Worm (Caenorhabditis elegans): Measurements from ENCODE around the gene ttc-39B.

- TF ChIP-seq flt-1 (GFP tag; IDR thresholded peaks at IDR 0.05) (no peak), klf-2 (GFP tag; conservative IDR thresholded peaks at IDR 0.05) (no peak), cog-1 (tag; optimal IDR thresholded peaks at IDR 0.05) (no peak), tab-1 (GFP tag; IDR thresholded peaks at IDR 0.05) (no peak)
Measured at ce11 chrII:6377381-6377948, 43.7 kb upstream of the ttc-39B start.

All from whole organism, midembryonic.